Fruit fly (Drosophila melanogaster) whole organism, embryonic: Measurements from ENCODE around the gene kz.

Experiments
- Abd-B ChIP-seq: fragments of 200-800 bp; sonication (Bioruptor generic); optimal IDR thresholded peaks from 2 replicates; lab custom pipeline; 2018; ENCODE audit warnings: missing biosample characterization, mild to moderate bottlenecking, missing genetic modification characterization, moderate library complexity
- Asciz ChIP-seq: fragments of 200-800 bp; sonication (Bioruptor generic); optimal IDR thresholded peaks from 2 replicates; lab custom pipeline; 2017; ENCODE audit warnings: missing biosample characterization, mild to moderate bottlenecking, missing genetic modification characterization, missing genetic modification reagents
- CG10267 ChIP-seq: fragments of 200-800 bp; sonication (Bioruptor generic); optimal IDR thresholded peaks from 2 replicates; lab custom pipeline; 2018; ENCODE audit warnings: missing biosample characterization, mild to moderate bottlenecking, missing genetic modification characterization, moderate library complexity
- CG11504 ChIP-seq: fragments of 200-800 bp; sonication (Bioruptor generic); optimal IDR thresholded peaks from 3 replicates; lab custom pipeline; 2019; ENCODE audit warnings: missing biosample characterization, mild to moderate bottlenecking, missing genetic modification characterization, moderate library complexity
- CG12155 ChIP-seq: fragments of 200-800 bp; sonication (Bioruptor generic); optimal IDR thresholded peaks from 3 replicates; lab custom pipeline; 2016; ENCODE audit warnings: missing biosample characterization, missing genetic modification characterization
- CG12219 ChIP-seq: fragments of 200-800 bp; sonication (Bioruptor generic); optimal IDR thresholded peaks from 3 replicates; lab custom pipeline; 2018; ENCODE audit warnings: missing biosample characterization, mild to moderate bottlenecking, missing genetic modification characterization
- CG12236 ChIP-seq: fragments of 200-800 bp; sonication (Bioruptor generic); optimal IDR thresholded peaks from 2 replicates; lab custom pipeline; 2016; ENCODE audit warnings: missing biosample characterization, missing genetic modification characterization
- CG12391 ChIP-seq: fragments of 200-800 bp; sonication (Bioruptor generic); optimal IDR thresholded peaks from 3 replicates; lab custom pipeline; 2018; ENCODE audit warnings: missing biosample characterization, mild to moderate bottlenecking, missing genetic modification characterization, moderate library complexity
- CG13287 ChIP-seq: fragments of 200-800 bp; sonication (Bioruptor generic); IDR thresholded peaks from 2 replicates; pipeline ENCODE4 v1.3.6; 2022; ENCODE audit warnings: missing biosample characterization, missing genetic modification characterization; ENCODE audit not compliant: partially characterized antibody
- CG13775 ChIP-seq: fragments of 200-800 bp; sonication (Bioruptor generic); optimal IDR thresholded peaks from 3 replicates; lab custom pipeline; 2017; ENCODE audit warnings: missing biosample characterization, mild to moderate bottlenecking, missing genetic modification characterization
- CG15073 ChIP-seq: fragments of 200-800 bp; sonication (Bioruptor generic); optimal IDR thresholded peaks from 2 replicates; lab custom pipeline; 2016; ENCODE audit warnings: missing biosample characterization, missing genetic modification characterization
- CG17359 ChIP-seq: fragments of 200-800 bp; sonication (Bioruptor generic); optimal IDR thresholded peaks from 3 replicates; lab custom pipeline; 2018; ENCODE audit warnings: missing biosample characterization, mild to moderate bottlenecking, missing genetic modification characterization, moderate library complexity
- CG1792 ChIP-seq: fragments of 200-800 bp; sonication (Bioruptor generic); optimal IDR thresholded peaks from 2 replicates; lab custom pipeline; 2016; ENCODE audit warnings: missing biosample characterization, missing genetic modification characterization
- CG18011 ChIP-seq: fragments of 200-800 bp; sonication (Bioruptor generic); optimal IDR thresholded peaks from 2 replicates; lab custom pipeline; 2017; ENCODE audit warnings: missing biosample characterization, missing genetic modification characterization, mild to moderate bottlenecking, moderate library complexity, missing genotype
- CG2120 ChIP-seq: fragments of 200-800 bp; sonication (Bioruptor generic); optimal IDR thresholded peaks from 3 replicates; lab custom pipeline; 2016; ENCODE audit warnings: missing biosample characterization, missing genetic modification characterization
- CG32772 ChIP-seq: fragments of 200-800 bp; sonication (Bioruptor generic); IDR thresholded peaks from 2 replicates; pipeline ENCODE4 v1.3.6; 2022; ENCODE audit warnings: missing biosample characterization, missing genetic modification characterization
- CG34422 ChIP-seq: fragments of 200-800 bp; sonication (Bioruptor generic); IDR thresholded peaks from 3 replicates; pipeline ENCODE4 v1.3.6; 2022; ENCODE audit warnings: missing biosample characterization, missing genetic modification characterization
- CG7963 ChIP-seq: fragments of 200-800 bp; sonication (Bioruptor generic); IDR thresholded peaks from 3 replicates; pipeline ENCODE4 v1.3.6; 2022; ENCODE audit warnings: missing biosample characterization, missing genetic modification characterization; ENCODE audit not compliant: partially characterized antibody
- CG8089 ChIP-seq: fragments of 200-800 bp; sonication (Bioruptor generic); optimal IDR thresholded peaks from 3 replicates; lab custom pipeline; 2016; ENCODE audit warnings: missing biosample characterization, missing genetic modification characterization
- CrebB ChIP-seq: fragments of 200-800 bp; sonication (Bioruptor generic); optimal IDR thresholded peaks from 3 replicates; lab custom pipeline; 2018; ENCODE audit warnings: missing biosample characterization, mild to moderate bottlenecking, missing genetic modification characterization
- Dad ChIP-seq: fragments of 200-800 bp; sonication (Bioruptor generic); optimal IDR thresholded peaks from 3 replicates; lab custom pipeline; 2016; ENCODE audit warnings: missing biosample characterization, missing genetic modification characterization
- Hr51 ChIP-seq, 2 experiments: fragments of 200-800 bp; sonication (Bioruptor generic); optimal IDR thresholded peaks; 2 replicates in 1 of 2; 3 replicates in 1 of 2; lab custom pipeline; 2016 to 2018; ENCODE audit warnings: missing biosample characterization in 2 of 2, missing genetic modification characterization in 2 of 2, mild to moderate bottlenecking in 1 of 2, moderate library complexity in 1 of 2
- Lim3 ChIP-seq: fragments of 200-800 bp; sonication (Bioruptor generic); IDR thresholded peaks from 2 replicates; pipeline ENCODE4 v1.3.6; 2022; ENCODE audit warnings: missing biosample characterization, missing genetic modification characterization
- MESR4 ChIP-seq: fragments of 200-800 bp; sonication (Bioruptor generic); optimal IDR thresholded peaks from 2 replicates; lab custom pipeline; 2018; ENCODE audit warnings: missing biosample characterization, mild to moderate bottlenecking, missing genetic modification characterization, moderate library complexity
- Ptx1 ChIP-seq: fragments of 200-800 bp; sonication (Bioruptor generic); IDR thresholded peaks from 2 replicates; pipeline ENCODE4 v1.3.6; 2022; ENCODE audit warnings: missing biosample characterization, missing genetic modification characterization
- Taf1 ChIP-seq: fragments of 200-800 bp; sonication (Bioruptor generic); IDR thresholded peaks from 2 replicates; pipeline ENCODE4 v1.3.6; 2022; ENCODE audit warnings: missing biosample characterization, missing genetic modification characterization
- abd-A ChIP-seq: fragments of 200-800 bp; sonication (Bioruptor generic); optimal IDR thresholded peaks from 3 replicates; lab custom pipeline; 2019; ENCODE audit warnings: missing biosample characterization, mild to moderate bottlenecking, missing genetic modification characterization, moderate library complexity
- cato ChIP-seq: fragments of 200-800 bp; sonication (Bioruptor generic); optimal IDR thresholded peaks from 2 replicates; lab custom pipeline; 2016; ENCODE audit warnings: missing biosample characterization, missing genetic modification characterization, borderline replicate concordance
- chinmo ChIP-seq: fragments of 200-800 bp; sonication (Bioruptor generic); IDR thresholded peaks from 4 replicates; pipeline ENCODE4 v1.3.6; 2022; ENCODE audit warnings: missing biosample characterization, missing genetic modification characterization; ENCODE audit not compliant: partially characterized antibody
- ci ChIP-seq: fragments of 200-800 bp; sonication (Bioruptor generic); IDR thresholded peaks from 3 replicates; pipeline ENCODE4 v1.3.6; 2022; ENCODE audit warnings: missing biosample characterization, missing genetic modification characterization
- corto ChIP-seq: fragments of 200-800 bp; sonication (Bioruptor generic); optimal IDR thresholded peaks from 2 replicates; lab custom pipeline; 2016; ENCODE audit warnings: missing biosample characterization, mild to moderate bottlenecking, missing genetic modification characterization, moderate library complexity
- danr ChIP-seq: fragments of 200-800 bp; sonication (Bioruptor generic); IDR thresholded peaks from 2 replicates; pipeline ENCODE4 v1.3.6; 2022; ENCODE audit warnings: missing biosample characterization, missing genetic modification characterization
- gce ChIP-seq: fragments of 200-800 bp; sonication (Bioruptor generic); IDR thresholded peaks from 3 replicates; pipeline ENCODE4 v1.3.6; 2022; ENCODE audit warnings: missing biosample characterization, missing genetic modification characterization
- gcm2 ChIP-seq: fragments of 200-800 bp; sonication (Bioruptor generic); optimal IDR thresholded peaks from 2 replicates; lab custom pipeline; 2016; ENCODE audit warnings: missing biosample characterization, missing genetic modification characterization
- grau ChIP-seq: fragments of 200-800 bp; optimal IDR thresholded peaks from 3 replicates; lab custom pipeline; 2019; ENCODE audit warnings: missing biosample characterization, mild to moderate bottlenecking, missing genetic modification characterization, moderate library complexity
- gt ChIP-seq: fragments of 200-800 bp; sonication (Bioruptor generic); IDR thresholded peaks from 2 replicates; pipeline ENCODE4 v1.3.6; 2022; ENCODE audit warnings: missing biosample characterization, missing genetic modification characterization
- her ChIP-seq: fragments of 200-800 bp; sonication (Bioruptor generic); optimal IDR thresholded peaks from 2 replicates; lab custom pipeline; 2016; ENCODE audit warnings: missing biosample characterization, missing genetic modification characterization
- maf-S ChIP-seq: fragments of 200-800 bp; sonication (Bioruptor generic); optimal IDR thresholded peaks from 2 replicates; lab custom pipeline; 2016; ENCODE audit warnings: missing biosample characterization, missing genetic modification characterization
- mirr ChIP-seq: fragments of 200-800 bp; sonication (Bioruptor generic); optimal IDR thresholded peaks from 3 replicates; lab custom pipeline; 2018; ENCODE audit warnings: missing biosample characterization, mild to moderate bottlenecking, missing genetic modification characterization
- nerfin-2 ChIP-seq: fragments of 200-800 bp; sonication (Bioruptor generic); IDR thresholded peaks from 2 replicates; pipeline ENCODE4 v1.3.6; 2022; ENCODE audit warnings: missing biosample characterization, missing genetic modification characterization; ENCODE audit not compliant: partially characterized antibody
- nmo ChIP-seq: fragments of 200-800 bp; sonication (Bioruptor generic); optimal IDR thresholded peaks from 2 replicates; lab custom pipeline; 2018; ENCODE audit warnings: missing biosample characterization, mild to moderate bottlenecking, missing genetic modification characterization, moderate library complexity
- psq ChIP-seq: fragments of 200-800 bp; sonication (Bioruptor generic); optimal IDR thresholded peaks from 2 replicates; lab custom pipeline; 2017; ENCODE audit warnings: missing biosample characterization, missing genetic modification characterization
- salm ChIP-seq: fragments of 200-800 bp; sonication (Bioruptor generic); optimal IDR thresholded peaks from 2 replicates; lab custom pipeline; 2018; ENCODE audit warnings: missing biosample characterization, mild to moderate bottlenecking, missing genetic modification characterization
- sd ChIP-seq: fragments of 200-800 bp; sonication (Bioruptor generic); optimal IDR thresholded peaks from 3 replicates; lab custom pipeline; 2018; ENCODE audit warnings: missing biosample characterization, mild to moderate bottlenecking, missing genetic modification characterization, moderate library complexity
- sim ChIP-seq: fragments of 200-800 bp; sonication (Bioruptor generic); IDR thresholded peaks from 2 replicates; pipeline ENCODE4 v1.3.6; 2022; ENCODE audit warnings: missing biosample characterization, missing genetic modification characterization
- trem ChIP-seq: fragments of 200-800 bp; optimal IDR thresholded peaks from 3 replicates; lab custom pipeline; 2019; ENCODE audit warnings: missing biosample characterization, mild to moderate bottlenecking, missing genetic modification characterization, moderate library complexity
- wek ChIP-seq: fragments of 200-800 bp; sonication (Bioruptor generic); optimal IDR thresholded peaks from 3 replicates; lab custom pipeline; 2018; ENCODE audit warnings: missing biosample characterization, mild to moderate bottlenecking, missing genetic modification characterization, moderate library complexity
- zen ChIP-seq: fragments of 200-800 bp; sonication (Bioruptor generic); optimal IDR thresholded peaks from 3 replicates; lab custom pipeline; 2018; ENCODE audit warnings: missing biosample characterization, mild to moderate bottlenecking, missing genetic modification characterization, moderate library complexity

The kz gene

DNA sequence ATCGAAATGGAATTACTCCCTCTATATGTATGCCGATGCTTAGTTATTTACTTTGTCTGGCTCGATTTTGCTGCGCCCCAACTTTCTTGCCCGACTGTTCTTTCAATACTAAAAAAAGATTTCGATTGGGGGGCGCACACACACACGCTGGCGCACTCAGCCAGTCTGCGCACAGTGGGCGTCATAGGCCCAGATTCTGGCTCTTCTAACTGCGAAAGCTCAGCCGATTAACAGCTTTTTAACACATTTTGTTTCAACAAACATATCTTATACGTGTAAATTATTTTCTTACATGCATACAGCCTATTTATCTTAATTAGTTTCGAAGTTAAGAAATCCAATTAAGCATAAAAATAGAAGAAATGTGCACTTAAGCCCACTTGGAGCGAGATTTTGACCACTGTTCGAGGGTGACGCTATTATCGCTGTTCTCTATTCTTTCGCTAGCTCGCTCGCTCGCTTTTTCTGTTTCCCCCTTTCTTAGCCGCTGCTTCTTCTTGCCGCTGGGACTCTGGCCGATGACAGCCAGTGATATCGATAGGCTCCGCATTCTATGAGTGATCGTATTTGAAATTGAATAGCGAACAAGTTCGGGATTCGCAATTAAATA is 19.5 kb downstream of the kz start, which contains the start of gene Vinc (continued):
- peak; percentile 47 for TF ChIP-seq CG8089
- peak; percentile 61 for TF ChIP-seq zen
- peak; percentile 90 for TF ChIP-seq CG17359
- peak; percentile 84 for TF ChIP-seq Taf1 (GFP tag; lab: Robert Waterston, UW)
- peak; percentile 85 for TF ChIP-seq Dad (GFP tag; lab: Kevin White, UChicago)
- TF ChIP-seq danr: peak; percentile 76
- TF ChIP-seq abd-A: no peak
- no peak for TF ChIP-seq chinmo (GFP tag; lab: Robert Waterston, UW)
- peak; percentile 88 for TF ChIP-seq psq (GFP tag; lab: Kevin White, UChicago)
- TF ChIP-seq CG13775 (GFP tag; lab: Kevin White, UChicago): peak; percentile 77
- peak; percentile 24 for TF ChIP-seq cato
- TF ChIP-seq wek (GFP tag; lab: Kevin White, UChicago): no peak
- peak; percentile 35 for TF ChIP-seq CG13287
- peak; percentile 53 for TF ChIP-seq CG18011 (GFP tag; lab: Kevin White, UChicago)
- peak; percentile 76 for TF ChIP-seq CG12391
- 0 out of 3 replicates have a peak, but pooled peaks have one; percentile 7 for TF ChIP-seq CG7963 (GFP tag; lab: Robert Waterston, UW)
- no peak for TF ChIP-seq CG15073 (GFP tag; lab: Kevin White, UChicago)
- TF ChIP-seq Asciz (GFP tag; lab: Kevin White, UChicago): no peak
- TF ChIP-seq nerfin-2 (GFP tag; lab: Robert Waterston, UW): 0 out of 2 replicates have a peak, but pooled peaks have one; percentile 37
- peak; percentile 85 for TF ChIP-seq grau (tag; lab: Kevin White, UChicago)
- no peak for TF ChIP-seq corto
- peak; percentile 90 for TF ChIP-seq Ptx1 (GFP tag; lab: Robert Waterston, UW)
- peak; percentile 80 for TF ChIP-seq her (GFP tag; lab: Kevin White, UChicago)
- TF ChIP-seq CG12155 (GFP tag; lab: Kevin White, UChicago): peak; percentile 96
- peak; percentile 65 for TF ChIP-seq CG1792
- TF ChIP-seq ci (GFP tag; lab: Robert Waterston, UW): no peak; the same call in 1 of the 3 replicates
- no peak for TF ChIP-seq MESR4
- no peak; the same call in 1 of the 2 replicates for TF ChIP-seq sim (GFP tag; lab: Robert Waterston, UW)
- TF ChIP-seq gcm2: peak; percentile 60
- TF ChIP-seq CG34422 (GFP tag; lab: Robert Waterston, UW): peak; percentile 85
- TF ChIP-seq CG32772 (GFP tag; lab: Robert Waterston, UW): peak; percentile 78
- TF ChIP-seq maf-S (GFP tag; lab: Kevin White, UChicago): peak; percentile 55
- 0 out of 2 replicates have a peak, but pooled peaks have one; percentile 40 for TF ChIP-seq Lim3 (GFP tag; lab: Robert Waterston, UW)
- TF ChIP-seq CG2120 (GFP tag; lab: Kevin White, UChicago): peak; percentile 85
- peak; percentile 82 for TF ChIP-seq CG10267 (tag; lab: Kevin White, UChicago)
- peak; percentile 75 for TF ChIP-seq CrebB
- peak; percentile 90 for TF ChIP-seq CG11504
- TF ChIP-seq CG12219 (GFP tag; lab: Kevin White, UChicago): peak; percentile 90
- TF ChIP-seq Hr51 (GFP tag; optimal IDR thresholded peaks at IDR 0.05; lab: Kevin White, UChicago): peak in 1 of 2 experiments; percentile 38
- TF ChIP-seq gce (GFP tag; lab: Robert Waterston, UW): peak; percentile 57; the same call in 1 of the 3 replicates
- TF ChIP-seq sd (tag; lab: Kevin White, UChicago): peak; percentile 40
- peak; percentile 91 for TF ChIP-seq mirr (GFP tag; lab: Kevin White, UChicago)
- peak; percentile 43 for TF ChIP-seq CG12236 (GFP tag; lab: Kevin White, UChicago)
- peak; percentile 81 for TF ChIP-seq trem
- peak; percentile 91 for TF ChIP-seq nmo
- TF ChIP-seq salm (tag; lab: Kevin White, UChicago): peak; percentile 48
- TF ChIP-seq gt (GFP tag; lab: Robert Waterston, UW): no peak
- peak; percentile 44 for TF ChIP-seq Abd-B (GFP tag; lab: Kevin White, UChicago)
